Fruit fly (Drosophila melanogaster): ENCODE measurements around the gene CG8564.

The CG8564 gene

DNA sequence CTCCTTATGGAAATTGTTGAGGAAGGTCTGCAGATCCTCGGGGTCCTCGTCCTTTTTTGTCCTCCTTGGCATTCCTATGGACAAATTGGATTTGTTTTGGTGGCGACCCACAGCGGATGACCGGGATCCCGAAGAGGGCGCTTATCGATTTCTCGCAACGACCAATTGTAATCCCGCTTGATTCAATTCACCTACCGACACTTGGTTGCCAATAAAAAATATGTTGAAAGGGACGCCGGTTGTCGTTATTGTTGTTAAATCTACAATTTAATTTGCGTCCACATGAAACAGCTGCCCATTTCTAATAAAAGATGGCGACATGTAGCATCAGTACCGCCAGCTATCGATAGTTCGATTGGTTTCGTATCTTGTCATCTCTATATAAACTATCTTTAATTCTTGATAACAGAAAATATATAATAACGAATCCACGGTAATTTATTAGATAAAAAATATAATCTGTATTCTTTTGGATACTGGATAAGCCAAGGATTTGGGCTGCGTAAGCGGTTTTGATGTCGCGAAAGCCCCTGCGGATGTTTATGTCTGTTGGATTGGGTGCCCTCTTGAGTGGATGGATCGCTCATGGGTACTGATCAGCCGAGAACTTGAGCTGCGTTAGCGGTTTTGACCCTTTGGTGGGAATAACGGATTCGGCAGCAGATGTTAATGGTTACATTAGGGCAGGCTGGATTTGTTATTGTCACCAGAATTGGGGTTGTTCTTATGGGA is 31.2 kb downstream of the CG8564 start, which contains the start of gene CTCF (continued):
- TF ChIP-seq CG8632 (GFP tag; optimal IDR thresholded peaks at IDR 0.05) (no peak), CG31627 (GFP tag; optimal IDR thresholded peaks at IDR 0.05) (peak; percentile 43), CG32006 (GFP tag; optimal IDR thresholded peaks at IDR 0.05) (no peak), Hr39 (GFP tag; optimal IDR thresholded peaks at IDR 0.05) (no peak)

DNA sequence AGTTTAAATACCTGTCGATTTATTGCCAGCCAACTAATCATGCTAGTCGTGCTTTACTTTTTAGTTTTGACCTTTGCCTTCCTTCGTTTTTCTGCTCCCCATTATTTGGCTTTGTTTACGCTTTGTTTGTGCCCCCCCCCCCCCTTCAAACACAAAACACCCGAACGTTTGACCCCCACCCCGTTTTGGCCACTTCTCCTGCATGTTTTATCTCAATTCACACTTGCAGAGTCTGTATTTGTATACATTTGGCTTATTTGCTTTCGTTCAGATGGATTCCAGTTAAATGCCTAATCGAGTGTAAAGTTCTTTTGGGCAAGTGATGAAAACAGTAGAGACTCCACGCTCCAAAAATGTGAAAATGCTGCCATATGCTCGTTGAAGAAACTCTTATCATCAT is 38.4 kb downstream of the CG8564 start:
- TF ChIP-seq acj6 (GFP tag; optimal IDR thresholded peaks at IDR 0.05) (no peak), svp (GFP tag) (no peak), CG9139 (GFP tag; optimal IDR thresholded peaks at IDR 0.05) (no peak), CG3919 (GFP tag; optimal IDR thresholded peaks at IDR 0.05) (no peak), CG10669 (GFP tag; optimal IDR thresholded peaks at IDR 0.05) (no peak), fkh (GFP tag; optimal IDR thresholded peaks at IDR 0.05) (peak; percentile 79), pdm3 (GFP tag; optimal IDR thresholded peaks at IDR 0.05) (no peak), CG11762 (GFP tag; optimal IDR thresholded peaks at IDR 0.05; ENCODE audit: insufficient read depth) (no peak), spab (GFP tag; optimal IDR thresholded peaks at IDR 0.05) (no peak)

DNA sequence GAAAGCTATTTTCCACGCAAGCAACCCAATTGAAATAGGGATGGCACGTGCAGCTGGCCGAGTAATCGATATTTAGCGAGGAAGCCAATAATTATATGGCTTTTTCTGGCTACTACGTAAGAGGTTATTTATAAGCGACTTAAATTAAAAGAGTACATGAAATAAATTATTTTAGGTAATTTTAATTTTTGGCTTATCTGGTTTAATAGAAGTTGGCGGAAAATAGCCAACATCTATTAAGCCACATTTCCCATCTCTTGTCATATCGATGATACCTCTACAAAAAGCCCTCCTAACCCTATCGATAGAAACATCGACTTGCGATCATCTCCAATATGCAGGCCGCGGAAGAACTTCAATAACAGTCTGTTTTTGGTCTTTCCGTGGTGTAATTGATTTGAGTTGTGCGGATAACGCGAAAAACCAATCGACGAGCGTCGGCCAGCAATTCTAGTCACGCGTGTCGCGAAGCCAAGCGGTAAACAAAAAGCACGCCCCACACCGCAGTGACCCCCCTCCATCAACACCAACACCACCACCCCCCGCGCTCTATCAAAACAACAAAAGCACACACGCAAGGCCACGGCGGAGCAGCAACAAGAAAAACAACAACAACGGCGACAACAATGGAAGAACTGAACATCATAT is 39.6 kb downstream of the CG8564 start, which contains the start of the genes Srp19 and qm:
Gene Srp19, minus strand, starts transcription at position 51 of the 648 bp plus-strand sequence.
Gene qm, plus strand, starts transcription at position 330 of the 648 bp plus-strand sequence.
- TF ChIP-seq CG31627 (GFP tag; optimal IDR thresholded peaks at IDR 0.05) (peak; percentile 50), Hr4 (GFP tag; optimal IDR thresholded peaks at IDR 0.05) (no peak), spab (GFP tag; optimal IDR thresholded peaks at IDR 0.05) (no peak), esn (GFP tag; optimal IDR thresholded peaks at IDR 0.05) (peak; percentile 66), dsx (GFP tag; optimal IDR thresholded peaks at IDR 0.05; ENCODE audit: poor library complexity, severe bottlenecking) (peak; percentile 37), CG3919 (GFP tag; optimal IDR thresholded peaks at IDR 0.05) (peak; percentile 38), CG6276 (GFP tag; optimal IDR thresholded peaks at IDR 0.05) (no peak), vri (GFP tag; optimal IDR thresholded peaks at IDR 0.05) (no peak), Eip75B (GFP tag; optimal IDR thresholded peaks at IDR 0.05) (peak; percentile 54), CG1621 (tag; optimal IDR thresholded peaks at IDR 0.05) (peak; percentile 35), CG16779 (tag; optimal IDR thresholded peaks at IDR 0.05) (no peak), CG8119 (GFP tag; IDR thresholded peaks at IDR 0.05) (peak; percentile 52; the same call in 1 of the 3 replicates), CG11902 (GFP tag; optimal IDR thresholded peaks at IDR 0.05) (no peak), fkh (GFP tag; optimal IDR thresholded peaks at IDR 0.05) (peak; percentile 74), lz (GFP tag; optimal IDR thresholded peaks at IDR 0.05) (peak; percentile 66), CG32006 (GFP tag; optimal IDR thresholded peaks at IDR 0.05) (peak; percentile 15), Eip93F (GFP tag; optimal IDR thresholded peaks at IDR 0.05) (peak; percentile 63), Met (GFP tag; optimal IDR thresholded peaks at IDR 0.05) (no peak), Hr39 (GFP tag; optimal IDR thresholded peaks at IDR 0.05) (peak; percentile 31), fd85E (GFP tag; optimal IDR thresholded peaks at IDR 0.05) (no peak), achi (GFP tag; optimal IDR thresholded peaks at IDR 0.05) (peak; percentile 1), CG10631 (GFP tag; optimal IDR thresholded peaks at IDR 0.05) (peak; percentile 60), CG6792 (GFP tag; optimal IDR thresholded peaks at IDR 0.05) (peak; percentile 5), CG8632 (GFP tag; optimal IDR thresholded peaks at IDR 0.05) (no peak), CG6854 (GFP tag; optimal IDR thresholded peaks at IDR 0.05) (peak; percentile 65), CG3032 (tag; optimal IDR thresholded peaks at IDR 0.05) (peak; percentile 33), Sox14 (GFP tag; optimal IDR thresholded peaks at IDR 0.05) (peak; percentile 41), cyc (GFP tag; optimal IDR thresholded peaks at IDR 0.05) (peak; percentile 23), Eip78C (GFP tag) (peak; percentile 52), ss (GFP tag; optimal IDR thresholded peaks at IDR 0.05) (peak; percentile 67 to 90), CG9139 (GFP tag; optimal IDR thresholded peaks at IDR 0.05) (peak; percentile 33), topi (GFP tag; optimal IDR thresholded peaks at IDR 0.05) (peak; percentile 38), svp (GFP tag) (no peak), CG11762 (GFP tag; optimal IDR thresholded peaks at IDR 0.05; ENCODE audit: insufficient read depth) (no peak), CG15336 (GFP tag; IDR thresholded peaks at IDR 0.05) (no peak)
